Fruit fly (Drosophila melanogaster) whole organism, prepupa: ENCODE data around the gene mth.

Source experiments
- Blimp-1 ChIP-seq: fragments of 200-800 bp; sonication (Bioruptor generic); optimal IDR thresholded peaks from 3 replicates; lab custom pipeline; 2017; ENCODE audit warnings: missing biosample characterization, missing genetic modification characterization, mild to moderate bottlenecking, moderate library complexity, missing genetic modification reagents
- CG10631 ChIP-seq: fragments of 200-800 bp; sonication (Bioruptor generic); optimal IDR thresholded peaks from 2 replicates; lab custom pipeline; 2016; ENCODE audit warnings: missing biosample characterization, missing genetic modification characterization
- CG10669 ChIP-seq: fragments of 200-800 bp; sonication (Bioruptor generic); optimal IDR thresholded peaks from 3 replicates; lab custom pipeline; 2018; ENCODE audit warnings: missing biosample characterization, mild to moderate bottlenecking, missing genetic modification characterization, moderate library complexity
- CG6854 ChIP-seq: fragments of 200-800 bp; sonication (Bioruptor generic); optimal IDR thresholded peaks from 2 replicates; lab custom pipeline; 2017; ENCODE audit warnings: missing biosample characterization, mild to moderate bottlenecking, missing genetic modification characterization
- CG8119 ChIP-seq: fragments of 200-800 bp; sonication (Bioruptor generic); IDR thresholded peaks from 3 replicates; pipeline ENCODE4 v1.3.6; 2022; ENCODE audit warnings: missing biosample characterization, missing genetic modification characterization
- CG8319 ChIP-seq: fragments of 200-800 bp; sonication (Bioruptor generic); optimal IDR thresholded peaks from 3 replicates; lab custom pipeline; 2016; ENCODE audit warnings: missing biosample characterization, missing genetic modification characterization
- Smox ChIP-seq: fragments of 200-800 bp; sonication (Bioruptor generic); optimal IDR thresholded peaks from 3 replicates; lab custom pipeline; 2016; ENCODE audit warnings: missing biosample characterization, missing genetic modification characterization
- cyc ChIP-seq: fragments of 200-800 bp; sonication (Bioruptor generic); optimal IDR thresholded peaks from 3 replicates; lab custom pipeline; 2016; ENCODE audit warnings: missing biosample characterization, missing genetic modification characterization
- fd59A ChIP-seq: fragments of 200-800 bp; sonication (Bioruptor generic); optimal IDR thresholded peaks from 2 replicates; lab custom pipeline; 2017; ENCODE audit warnings: missing biosample characterization, mild to moderate bottlenecking, missing genetic modification characterization, missing genetic modification reagents
- topi ChIP-seq: fragments of 200-800 bp; sonication (Bioruptor generic); optimal IDR thresholded peaks from 3 replicates; lab custom pipeline; 2016; ENCODE audit warnings: missing biosample characterization, missing genetic modification characterization
- vri ChIP-seq: fragments of 200-800 bp; sonication (Bioruptor generic); optimal IDR thresholded peaks from 3 replicates; lab custom pipeline; 2016; ENCODE audit warnings: missing biosample characterization, mild to moderate bottlenecking, missing genetic modification characterization

dm6 chr3L:385095-385494 lies 38.3 kb upstream of the mth start:
- peak; percentile 39 for TF ChIP-seq topi (GFP tag; lab: Kevin White, UChicago)
- TF ChIP-seq CG8319 (GFP tag; lab: Kevin White, UChicago): no peak
- TF ChIP-seq fd59A (GFP tag; lab: Kevin White, UChicago): peak; percentile 37
- peak; percentile 5 for TF ChIP-seq Smox (GFP tag; lab: Kevin White, UChicago)
- TF ChIP-seq CG10669 (GFP tag; lab: Kevin White, UChicago): peak; percentile 48
- TF ChIP-seq CG10631: peak; percentile 19
- no peak for TF ChIP-seq CG6854 (GFP tag; lab: Kevin White, UChicago)
- TF ChIP-seq CG8119: no peak
- TF ChIP-seq Blimp-1 (GFP tag; lab: Kevin White, UChicago): no peak
- TF ChIP-seq cyc: no peak
- TF ChIP-seq vri (GFP tag; lab: Kevin White, UChicago): no peak
